Worm (Caenorhabditis elegans) whole organism, L1 larva: ENCODE measurements around the gene rab-28.
A peak's percentile ranks its signal among the peaks of the same experiment; 100 is the strongest.

ENCODE experiments used
- F16B12.6 ChIP-seq: fragments of 150-350 bp; optimal IDR thresholded peaks from 2 replicates; lab custom pipeline; 2014; ENCODE audit warnings: missing biosample characterization, missing genetic modification characterization
- aha-1 ChIP-seq: fragments of 150-350 bp; optimal IDR thresholded peaks from 2 replicates; lab custom pipeline; 2014; ENCODE audit warnings: missing biosample characterization, missing genetic modification characterization
- ama-1 ChIP-seq: fragments of 150-350 bp; optimal IDR thresholded peaks from 2 replicates; lab custom pipeline; 2014
- blmp-1 ChIP-seq: fragments of 150-350 bp; optimal IDR thresholded peaks from 2 replicates; lab custom pipeline; 2014; ENCODE audit warnings: missing biosample characterization, missing genetic modification characterization
- ceh-8 ChIP-seq: fragments of 200-800 bp; sonication (Bioruptor generic); optimal IDR thresholded peaks from 2 replicates; lab custom pipeline; 2018; ENCODE audit warnings: mild to moderate bottlenecking, missing genetic modification characterization, moderate library complexity, missing compliant biosample characterization
- ceh-88 ChIP-seq: fragments of 200-800 bp; sonication (Bioruptor generic); IDR thresholded peaks from 2 replicates; pipeline ENCODE4 v1.3.6; 2022; ENCODE audit warnings: missing genetic modification characterization, missing compliant biosample characterization
- ceh-90 ChIP-seq: sonication (generic microtip); optimal IDR thresholded peaks from 2 replicates; lab custom pipeline; 2016; ENCODE audit warnings: missing genetic modification characterization, missing compliant biosample characterization
- ces-1 ChIP-seq: fragments of 150-350 bp; optimal IDR thresholded peaks from 2 replicates; lab custom pipeline; 2014; ENCODE audit warnings: missing biosample characterization, missing genetic modification reagents, missing genetic modification characterization
- dpl-1 ChIP-seq, 3 experiments: fragments of 150-350 bp in 2 of 3; sonication (generic microtip) in 1 of 3; optimal IDR thresholded peaks; 2 replicates each; lab custom pipeline; 2014 to 2017; ENCODE audit warnings: missing biosample characterization in 3 of 3, missing genetic modification characterization in 3 of 3, missing genetic modification reagents in 3 of 3
- dsc-1 ChIP-seq: sonication (generic microtip); optimal IDR thresholded peaks from 2 replicates; lab custom pipeline; 2016; ENCODE audit warnings: mild to moderate bottlenecking, missing genetic modification characterization, missing compliant biosample characterization
- efl-1 ChIP-seq, 4 experiments: fragments of 150-350 bp; optimal IDR thresholded peaks in 3 of 4; peaks in 1 of 4; 1 replicate in 1 of 4; 2 replicates in 3 of 4; lab custom pipeline; 2014; ENCODE audit warnings: missing biosample characterization in 2 of 4, missing genetic modification characterization in 2 of 4, missing genetic modification reagents in 2 of 4
- egl-13 ChIP-seq: sonication (generic microtip); optimal IDR thresholded peaks from 2 replicates; lab custom pipeline; 2016; ENCODE audit warnings: missing genotype, missing genetic modification reagents, missing genetic modification characterization, missing compliant biosample characterization
- elt-2 ChIP-seq: sonication (generic microtip); optimal IDR thresholded peaks from 2 replicates; lab custom pipeline; 2016; ENCODE audit warnings: missing genetic modification characterization, mild to moderate bottlenecking, inconsistent platforms, missing compliant biosample characterization, missing genetic modification reagents
- elt-3 ChIP-seq, 6 experiments: fragments of 150-350 bp in 1 of 6; sonication (generic microtip); optimal IDR thresholded peaks; 2 replicates each; lab custom pipeline; 2017 to 2018; ENCODE audit warnings: missing biosample characterization in 6 of 6, missing genetic modification characterization in 6 of 6, inconsistent platforms in 1 of 6
- ets-5 ChIP-seq: fragments of 200-800 bp; sonication (Bioruptor generic); IDR thresholded peaks from 2 replicates; pipeline ENCODE4 v1.3.6; 2022; ENCODE audit warnings: missing genetic modification characterization, missing compliant biosample characterization
- fkh-4 ChIP-seq: sonication (generic microtip); optimal IDR thresholded peaks from 2 replicates; lab custom pipeline; 2016; ENCODE audit warnings: missing compliant biosample characterization, missing genetic modification characterization, borderline replicate concordance
- hlh-17 ChIP-seq: fragments of 200-800 bp; sonication (Bioruptor generic); optimal IDR thresholded peaks from 2 replicates; lab custom pipeline; 2018; ENCODE audit warnings: missing genetic modification characterization, mild to moderate bottlenecking, missing compliant biosample characterization, moderate library complexity, borderline replicate concordance
- hlh-4 ChIP-seq: sonication (generic microtip); optimal IDR thresholded peaks from 2 replicates; lab custom pipeline; 2016; ENCODE audit warnings: mild to moderate bottlenecking, missing genetic modification characterization, missing compliant biosample characterization
- hpl-2 ChIP-seq: fragments of 150-350 bp; optimal IDR thresholded peaks from 2 replicates; lab custom pipeline; 2014; ENCODE audit warnings: missing biosample characterization, missing genetic modification reagents, missing genetic modification characterization
- irx-1 ChIP-seq: sonication (generic microtip); optimal IDR thresholded peaks from 2 replicates; lab custom pipeline; 2016; ENCODE audit warnings: missing genetic modification characterization, missing compliant biosample characterization
- jun-1 ChIP-seq: fragments of 150-350 bp; optimal IDR thresholded peaks from 2 replicates; lab custom pipeline; 2014; ENCODE audit warnings: missing biosample characterization, missing genetic modification reagents, missing genetic modification characterization
- lin-14 ChIP-seq: fragments of 200-800 bp; sonication (Bioruptor generic); optimal IDR thresholded peaks from 2 replicates; lab custom pipeline; 2018; ENCODE audit warnings: mild to moderate bottlenecking, missing genetic modification characterization, moderate library complexity, missing compliant biosample characterization
- lin-15B ChIP-seq: fragments of 150-350 bp; sonication (generic microtip); optimal IDR thresholded peaks from 3 replicates; lab custom pipeline; 2014; ENCODE audit warnings: missing biosample characterization, missing genetic modification characterization
- mdl-1 ChIP-seq, 2 experiments: fragments of 150-350 bp; optimal IDR thresholded peaks; 2 replicates each; lab custom pipeline; 2014 to 2017; ENCODE audit warnings: missing biosample characterization in 2 of 2, missing genetic modification characterization in 2 of 2, inconsistent platforms in 1 of 2
- nhr-12 ChIP-seq: sonication (generic microtip); optimal IDR thresholded peaks from 2 replicates; lab custom pipeline; 2017; ENCODE audit warnings: missing biosample characterization, missing genetic modification characterization
- nhr-19 ChIP-seq: fragments of 200-800 bp; sonication (Bioruptor generic); conservative IDR thresholded peaks from 2 replicates; pipeline ENCODE4 v1.3.6; 2022; ENCODE audit warnings: missing genetic modification characterization, missing compliant biosample characterization
- nhr-237 ChIP-seq: fragments of 150-350 bp; optimal IDR thresholded peaks from 2 replicates; lab custom pipeline; 2014; ENCODE audit warnings: missing biosample characterization, missing genetic modification characterization
- nhr-28 ChIP-seq: fragments of 150-350 bp; optimal IDR thresholded peaks from 2 replicates; lab custom pipeline; 2014; ENCODE audit warnings: missing biosample characterization, missing genetic modification characterization
- nhr-71 ChIP-seq: sonication (generic microtip); optimal IDR thresholded peaks from 2 replicates; lab custom pipeline; 2016; ENCODE audit warnings: mild to moderate bottlenecking, missing genetic modification characterization, moderate library complexity, missing compliant biosample characterization
- nhr-76 ChIP-seq: sonication (generic microtip); optimal IDR thresholded peaks from 2 replicates; lab custom pipeline; 2017; ENCODE audit warnings: missing biosample characterization, missing genetic modification characterization
- nhr-84 ChIP-seq: sonication (generic microtip); optimal IDR thresholded peaks from 2 replicates; lab custom pipeline; 2017; ENCODE audit warnings: missing biosample characterization, missing genetic modification characterization
- pag-3 ChIP-seq: sonication (generic microtip); optimal IDR thresholded peaks from 2 replicates; lab custom pipeline; 2017; ENCODE audit warnings: missing genetic modification characterization, mild to moderate bottlenecking, missing compliant biosample characterization, antibody characterized with exemption, borderline replicate concordance; ENCODE audit not compliant: insufficient read depth
- pax-3 ChIP-seq: fragments of 200-800 bp; sonication (Bioruptor generic); optimal IDR thresholded peaks from 2 replicates; lab custom pipeline; 2018; ENCODE audit warnings: mild to moderate bottlenecking, missing genetic modification characterization, moderate library complexity, missing compliant biosample characterization
- rnt-1 ChIP-seq: sonication (generic microtip); optimal IDR thresholded peaks from 2 replicates; lab custom pipeline; 2016; ENCODE audit warnings: mild to moderate bottlenecking, missing genetic modification characterization, moderate library complexity, missing compliant biosample characterization
- snu-23 ChIP-seq: sonication (generic microtip); optimal IDR thresholded peaks from 2 replicates; lab custom pipeline; 2016; ENCODE audit warnings: missing genetic modification characterization, missing compliant biosample characterization
- sox-4 ChIP-seq: sonication (generic microtip); optimal IDR thresholded peaks from 2 replicates; lab custom pipeline; 2016; ENCODE audit warnings: missing genetic modification characterization, missing compliant biosample characterization
- swsn-7 ChIP-seq: sonication (generic microtip); optimal IDR thresholded peaks from 2 replicates; lab custom pipeline; 2016; ENCODE audit warnings: missing genetic modification characterization, missing compliant biosample characterization
- tlp-1 ChIP-seq: fragments of 150-350 bp; optimal IDR thresholded peaks from 2 replicates; lab custom pipeline; 2014; ENCODE audit warnings: missing biosample characterization, missing genetic modification characterization
- unc-30 ChIP-seq: sonication (generic microtip); optimal IDR thresholded peaks from 2 replicates; lab custom pipeline; 2017; ENCODE audit warnings: missing biosample characterization, missing genetic modification characterization
- unc-62 ChIP-seq: fragments of 150-350 bp; optimal IDR thresholded peaks from 2 replicates; lab custom pipeline; 2014; ENCODE audit warnings: missing biosample characterization, missing genetic modification reagents, missing genetic modification characterization
- unc-98 ChIP-seq: fragments of 200-800 bp; sonication (Bioruptor generic); IDR thresholded peaks from 2 replicates; pipeline ENCODE4 v1.3.6; 2022; ENCODE audit warnings: missing genetic modification characterization, missing compliant biosample characterization
- ztf-4 ChIP-seq: fragments of 150-350 bp; optimal IDR thresholded peaks from 2 replicates; lab custom pipeline; 2014; ENCODE audit warnings: missing biosample characterization, missing genetic modification characterization

Gene rab-28

DNA sequence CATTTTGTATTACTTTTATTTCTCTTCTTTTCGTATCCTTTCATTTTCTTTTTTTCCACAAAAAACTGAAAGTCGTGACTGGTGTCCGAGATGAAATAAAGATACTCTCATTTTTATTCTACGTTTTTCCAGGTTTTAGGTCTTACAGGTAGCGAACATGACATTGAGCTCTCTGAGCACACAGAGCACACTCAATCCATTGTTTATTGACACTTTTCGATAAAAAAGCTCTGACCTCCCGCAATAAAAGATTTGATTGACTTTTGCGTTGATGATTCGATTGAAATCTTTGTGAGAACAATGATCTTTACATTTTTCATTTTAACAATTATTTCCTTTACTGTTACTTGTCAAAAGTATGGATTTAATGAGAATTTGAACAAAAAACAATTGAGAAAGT lies 31.7 kb downstream of the rab-28 start, which contains the start of gene C46C2.6:
Gene C46C2.6, plus strand, starts transcription at position 301 of the 400 bp plus-strand sequence.
- TF ChIP-seq efl-1 (optimal IDR thresholded peaks at IDR 0.05; lab: Kevin White, UChicago) (no peak), efl-1 (GFP tag; optimal IDR thresholded peaks at IDR 0.05 in 1 of 2; lab: Kevin White, UChicago) (peak in 1 of 2 experiments; percentile 34), tlp-1 (no peak), blmp-1 (tag; lab: Kevin White, UChicago) (peak; percentile 40)
- TF ChIP-seq, all 84 proteins: peak for 2

- no peak for TF ChIP-seq nhr-71 (tag; lab: Kevin White, UChicago)
- no peak for TF ChIP-seq efl-1 (optimal IDR thresholded peaks at IDR 0.05; lab: Kevin White, UChicago)
- TF ChIP-seq efl-1 (GFP tag; optimal IDR thresholded peaks at IDR 0.05 in 1 of 2; lab: Kevin White, UChicago), result peak in 1 of 2 experiments; percentile 63
These were observed 33.0 kb downstream of the rab-28 start for ce11 chrIV:9210841-9211240.

ce11 chrIV:9199939-9200202 lies 43.9 kb downstream of the rab-28 start, which contains the start of gene wnk-1:
Gene wnk-1, plus strand, starts transcription at chrIV:9200103.
- no peak for TF ChIP-seq ztf-4 (tag; lab: Kevin White, UChicago)
- no peak for TF ChIP-seq sox-4
- no peak for TF ChIP-seq pax-3 (tag; lab: Kevin White, UChicago)
- TF ChIP-seq lin-15B (tag; lab: Kevin White, UChicago), result no peak
- TF ChIP-seq, all 84 proteins: peak for 0

DNA sequence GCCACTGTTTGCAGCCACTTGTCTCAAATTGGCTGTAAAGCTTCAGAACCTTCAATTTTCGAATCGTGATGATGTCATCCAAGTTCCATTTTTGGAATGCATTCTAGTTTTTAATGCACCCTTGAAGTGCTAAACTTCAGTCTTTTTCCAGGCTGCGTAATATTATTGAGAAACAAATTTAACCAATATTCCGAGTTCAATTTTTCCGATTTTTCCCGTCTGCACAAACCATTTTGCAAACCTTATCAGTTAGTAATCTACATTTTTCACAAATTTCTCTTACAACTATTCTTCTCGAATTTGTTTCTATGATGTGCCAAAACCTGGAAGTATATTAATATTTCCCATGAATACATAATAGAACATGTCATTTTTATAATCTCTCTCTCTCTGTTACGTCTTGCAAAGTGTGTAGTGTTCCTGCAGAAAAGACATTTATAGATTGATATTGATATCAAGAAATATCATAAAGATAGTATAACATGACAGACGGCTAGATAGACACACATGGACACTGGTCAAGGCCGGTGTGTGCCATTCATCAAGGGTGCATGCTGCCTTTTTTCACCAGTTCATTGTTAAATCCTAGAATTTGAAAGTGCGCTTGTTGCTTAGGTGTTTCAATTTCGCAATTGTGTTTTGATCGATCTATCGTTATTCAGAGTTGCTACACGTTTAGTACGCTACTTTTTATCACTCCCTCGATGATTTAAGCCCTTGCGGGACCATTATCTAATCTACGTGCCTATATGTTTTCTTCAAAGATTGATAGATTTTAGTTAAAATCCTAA lies 44.5 kb downstream of the rab-28 start:
- TF ChIP-seq lin-14 (no peak), irx-1 (tag; lab: Kevin White, UChicago) (no peak)

- no peak for TF ChIP-seq F16B12.6 (tag; lab: Kevin White, UChicago)
- no peak for TF ChIP-seq hlh-17 (GFP tag; lab: Kevin White, UChicago)
- TF ChIP-seq nhr-84 (tag; lab: Kevin White, UChicago), result no peak
- no peak for TF ChIP-seq jun-1 (tag; lab: Kevin White, UChicago)
- no peak for TF ChIP-seq unc-98 (GFP tag; lab: Robert Waterston, UW)
- no peak for TF ChIP-seq pag-3 (tag; lab: Kevin White, UChicago)
- TF ChIP-seq pax-3 (tag; lab: Kevin White, UChicago), result no peak
- TF ChIP-seq ceh-8 (GFP tag; lab: Kevin White, UChicago), result no peak
- TF ChIP-seq unc-62 (GFP tag; lab: Kevin White, UChicago), result no peak
- TF ChIP-seq mdl-1 (tag; optimal IDR thresholded peaks at IDR 0.05; lab: Kevin White, UChicago), result peak in 1 of 2 experiments; percentile 78
- no peak for TF ChIP-seq ceh-90 (tag; lab: Kevin White, UChicago)
- peak in 2 of 3 experiments; percentile 27 to 37 for TF ChIP-seq dpl-1 (GFP tag; optimal IDR thresholded peaks at IDR 0.05; lab: Kevin White, UChicago)
- no peak for TF ChIP-seq rnt-1 (tag; lab: Kevin White, UChicago)
- TF ChIP-seq lin-14, result peak; percentile 85
- no peak for TF ChIP-seq hpl-2 (GFP tag; lab: Kevin White, UChicago)
- TF ChIP-seq elt-2, result peak; percentile 77
- TF ChIP-seq nhr-19 (GFP tag; lab: Robert Waterston, UW), result peak; percentile 84
- no peak for TF ChIP-seq aha-1 (tag; lab: Kevin White, UChicago)
- TF ChIP-seq snu-23 (GFP tag; lab: Kevin White, UChicago), result peak; percentile 88
- TF ChIP-seq blmp-1 (tag; lab: Kevin White, UChicago), result peak; percentile 93
- no peak for TF ChIP-seq nhr-237
- TF ChIP-seq nhr-28 (tag; lab: Kevin White, UChicago), result no peak
- no peak for TF ChIP-seq lin-15B (tag; lab: Kevin White, UChicago)
- TF ChIP-seq nhr-12 (tag; lab: Kevin White, UChicago), result no peak
- TF ChIP-seq elt-3 (tag; optimal IDR thresholded peaks at IDR 0.05; lab: Kevin White, UChicago), result peak in 4 of 6 experiments; percentile 79 to 96 (median 84)
- peak; percentile 34 for TF ChIP-seq swsn-7 (tag; lab: Kevin White, UChicago)
- no peak for TF ChIP-seq egl-13 (tag; lab: Kevin White, UChicago)
- TF ChIP-seq ceh-88 (GFP tag; lab: Robert Waterston, UW), result no peak
- TF ChIP-seq dsc-1, result no peak
- peak; percentile 90 for TF ChIP-seq nhr-71 (tag; lab: Kevin White, UChicago)
- no peak for TF ChIP-seq hlh-4 (tag; lab: Kevin White, UChicago)
- no peak for TF ChIP-seq ets-5 (GFP tag; lab: Robert Waterston, UW)
- no peak for TF ChIP-seq ces-1 (GFP tag; lab: Kevin White, UChicago)
- no peak for TF ChIP-seq fkh-4
- TF ChIP-seq nhr-76 (tag; lab: Kevin White, UChicago), result no peak
- no peak for TF ChIP-seq unc-30 (tag; lab: Kevin White, UChicago)
- TF ChIP-seq ama-1, result peak; percentile 17
These were observed 45.7 kb downstream of the rab-28 start for ce11 chrIV:9198136-9198535.
